Worm (Caenorhabditis elegans): ENCODE data around the gene idpb-4.

DNA sequence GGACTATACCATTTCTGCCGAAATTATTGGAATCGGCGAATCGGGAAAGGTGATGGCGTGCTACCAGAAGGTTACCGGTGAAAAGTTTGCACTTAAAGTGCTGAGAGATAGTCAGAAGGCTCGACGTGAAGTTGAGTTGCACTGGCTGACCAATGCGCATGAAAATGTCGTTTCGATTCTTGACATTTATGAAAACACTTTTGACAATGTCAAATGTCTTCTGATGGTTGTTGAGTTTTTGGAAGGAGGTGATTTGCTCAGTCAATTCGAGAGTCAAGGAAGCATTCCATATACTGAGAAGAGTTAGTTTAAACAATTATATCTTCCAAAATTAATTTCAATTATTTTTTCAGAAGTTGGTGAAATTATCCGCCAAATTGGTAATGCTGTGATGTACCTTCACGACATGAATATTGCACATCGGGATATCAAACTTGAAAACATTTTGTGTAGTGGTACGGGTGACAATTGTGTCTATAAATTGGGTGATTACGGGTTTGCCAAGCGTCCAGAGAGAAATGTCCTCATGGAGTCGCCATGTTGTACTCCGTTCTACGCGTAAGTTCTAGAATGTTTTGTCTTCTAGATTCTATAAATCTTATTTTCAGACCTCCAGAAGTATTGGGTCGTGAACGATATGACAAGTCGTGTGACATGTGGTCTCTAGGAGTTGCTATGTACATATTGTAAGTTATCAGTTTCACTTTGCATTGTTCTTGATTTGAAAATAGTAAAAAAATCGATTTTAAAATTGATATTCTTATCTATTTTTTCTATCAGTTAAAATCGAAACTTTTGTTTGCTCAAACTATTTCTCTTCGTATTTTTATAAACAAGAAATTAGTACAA lies 8.3 kb upstream of the idpb-4 start:
- TF ChIP-seq ama-1 (optimal IDR thresholded peaks at IDR 0.05) (no peak), flt-1 (GFP tag; IDR thresholded peaks at IDR 0.05) (no peak)

Measured in whole organism, early embryonic.